Worm (Caenorhabditis elegans) whole organism, early embryonic: ENCODE results near the gene pot-3.

Experiments used
- F13C5.2 ChIP-seq: sonication (generic microtip); optimal IDR thresholded peaks from 2 replicates; lab custom pipeline; 2017; ENCODE audit warnings: mild to moderate bottlenecking, missing genetic modification characterization, inconsistent platforms, missing compliant biosample characterization
- ama-1 ChIP-seq: fragments of 150-350 bp; optimal IDR thresholded peaks from 2 replicates; lab custom pipeline; 2014
- flt-1 ChIP-seq: fragments of 200-800 bp; sonication (Bioruptor generic); IDR thresholded peaks from 2 replicates; pipeline ENCODE4 v1.3.6; 2022; ENCODE audit warnings: missing genetic modification characterization, missing compliant biosample characterization
- hmbx-1 ChIP-seq: sonication (generic microtip); optimal IDR thresholded peaks from 2 replicates; lab custom pipeline; 2016; ENCODE audit warnings: mild to moderate bottlenecking, missing genetic modification characterization, missing compliant biosample characterization
- scrt-1 ChIP-seq: fragments of 200-800 bp; sonication (Bioruptor generic); IDR thresholded peaks from 2 replicates; pipeline ENCODE4 v1.3.6; 2022; ENCODE audit warnings: missing genetic modification characterization, missing compliant biosample characterization
- tbx-11 ChIP-seq: fragments of 200-800 bp; sonication (Bioruptor generic); IDR thresholded peaks from 2 replicates; pipeline ENCODE4 v1.3.6; 2022; ENCODE audit warnings: missing genetic modification characterization, missing compliant biosample characterization
- tra-4 ChIP-seq: sonication (generic microtip); optimal IDR thresholded peaks from 2 replicates; lab custom pipeline; 2017; ENCODE audit warnings: missing genetic modification characterization, missing compliant biosample characterization

DNA sequence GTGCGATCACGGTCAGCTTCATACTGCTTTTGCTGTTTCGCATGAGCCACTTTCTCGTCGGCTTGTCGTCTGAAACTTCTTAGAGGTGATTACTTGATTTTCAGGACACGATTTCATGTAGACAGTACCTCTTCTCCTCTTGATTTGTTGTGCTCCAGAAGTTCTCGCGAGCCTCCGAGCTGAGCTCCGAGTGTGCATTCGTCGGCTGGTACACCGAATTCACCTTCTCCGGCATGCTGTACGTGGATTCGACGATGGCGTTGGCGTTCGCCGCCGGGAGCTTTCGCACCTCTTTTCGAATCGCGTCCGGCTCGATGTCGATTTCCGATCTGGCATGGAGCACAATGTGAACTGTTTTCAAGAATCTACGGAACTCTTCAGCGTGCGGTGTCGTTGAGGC lies 19.0 kb upstream of the pot-3 start:
- TF ChIP-seq flt-1 (GFP tag; lab: Robert Waterston, UW) (no peak), ama-1 (lab: Kevin White, UChicago) (no peak), tbx-11 (no peak), scrt-1 (no peak), hmbx-1 (tag; lab: Kevin White, UChicago) (no peak), tra-4 (tag; lab: Kevin White, UChicago) (no peak), F13C5.2 (tag; lab: Kevin White, UChicago) (no peak)
